Fruit fly (Drosophila melanogaster): ENCODE measurements around the gene CG15864.

- TF ChIP-seq usp (GFP tag; optimal IDR thresholded peaks at IDR 0.05) = no peak
- TF ChIP-seq pan (optimal IDR thresholded peaks at IDR 0.05) = no peak
- TF ChIP-seq Dll (optimal IDR thresholded peaks at IDR 0.05) = no peak
- no peak for TF ChIP-seq psq (optimal IDR thresholded peaks at IDR 0.05)
- no peak for TF ChIP-seq EcR (GFP tag; optimal IDR thresholded peaks at IDR 0.05)
- no peak for TF ChIP-seq CG8478 (optimal IDR thresholded peaks at IDR 0.05)
Measured at dm6 chr3R:8223074-8223597, 25.1 kb upstream of the CG15864 start.
